In genomic region chrIII:4562070-4562788, ce11 we compare ENCODE assay signal across 8 worm cellular contexts.
TF ChIP-seq lines count a peak whose summit lies in the region.

TSS of gene pan-1 (plus strand) at chrIII:4562738.

TF ChIP-seq in whole organism, L1 larva, 84 proteins besides CTCF, POLR2A, EP300 and RAD21 (continues in another document):
- TF ChIP-seq efl-1 (optimal IDR thresholded peaks at IDR 0.05; lab: Kevin White, UChicago) (peak; percentile 7 to 35), efl-1 (GFP tag; optimal IDR thresholded peaks at IDR 0.05 in 1 of 2; lab: Kevin White, UChicago) (no peak), snu-23 (GFP tag; optimal IDR thresholded peaks at IDR 0.05; lab: Kevin White, UChicago) (peak; percentile 42), hlh-17 (GFP tag; optimal IDR thresholded peaks at IDR 0.05; lab: Kevin White, UChicago; ENCODE audit: borderline replicate concordance) (no peak), ceh-90 (tag; optimal IDR thresholded peaks at IDR 0.05; lab: Kevin White, UChicago) (no peak), snpc-4 (tag; optimal IDR thresholded peaks at IDR 0.05; lab: Kevin White, UChicago) (peak; percentile 20), nhr-71 (tag; optimal IDR thresholded peaks at IDR 0.05; lab: Kevin White, UChicago) (peak; percentile 39), rnt-1 (tag; optimal IDR thresholded peaks at IDR 0.05; lab: Kevin White, UChicago) (peak; percentile 25), ceh-82 (tag; optimal IDR thresholded peaks at IDR 0.05; lab: Kevin White, UChicago) (peak in 1 of 3 experiments; percentile 0), dpl-1 (GFP tag; optimal IDR thresholded peaks at IDR 0.05; lab: Kevin White, UChicago) (peak in 1 of 3 experiments; percentile 18), lin-35 (GFP tag; optimal IDR thresholded peaks at IDR 0.05; lab: Kevin White, UChicago) (peak in 1 of 2 experiments; percentile 0)

TF ChIP-seq in whole organism, L2 larva, 48 proteins besides CTCF, POLR2A, EP300 and RAD21 (continues in another document):
- TF ChIP-seq egl-27 (tag; optimal IDR thresholded peaks at IDR 0.05; lab: Kevin White, UChicago) (peak; percentile 47), zag-1 (tag; optimal IDR thresholded peaks at IDR 0.05; lab: Kevin White, UChicago) (no peak), crh-2 (tag; optimal IDR thresholded peaks at IDR 0.05; lab: Kevin White, UChicago) (peak; percentile 20), ama-1 (optimal IDR thresholded peaks at IDR 0.05; lab: Kevin White, UChicago) (no peak), elt-3 (tag; optimal IDR thresholded peaks at IDR 0.05; lab: Kevin White, UChicago) (no peak), sem-4 (tag; optimal IDR thresholded peaks at IDR 0.05; lab: Kevin White, UChicago) (peak; percentile 7), sma-9 (GFP tag; optimal IDR thresholded peaks at IDR 0.05; lab: Kevin White, UChicago) (peak; percentile 59), sma-9 (tag; optimal IDR thresholded peaks at IDR 0.05; lab: Kevin White, UChicago) (no peak), elt-1 (tag; optimal IDR thresholded peaks at IDR 0.05; lab: Kevin White, UChicago) (no peak), mdl-1 (tag; optimal IDR thresholded peaks at IDR 0.05; lab: Kevin White, UChicago) (no peak), lin-13 (GFP tag; optimal IDR thresholded peaks at IDR 0.05; lab: Kevin White, UChicago) (peak; percentile 34), nhr-77 (tag; optimal IDR thresholded peaks at IDR 0.05; lab: Kevin White, UChicago) (no peak)

TF ChIP-seq in whole organism, L3 larva, 47 proteins besides CTCF, POLR2A, EP300 and RAD21 (continues in another document):
- TF ChIP-seq aly-2 (tag; optimal IDR thresholded peaks at IDR 0.05; lab: Kevin White, UChicago) (no peak), nhr-237 (tag; optimal IDR thresholded peaks at IDR 0.05; lab: Kevin White, UChicago) (no peak), jun-1 (tag; optimal IDR thresholded peaks at IDR 0.05; lab: Kevin White, UChicago) (no peak), nhr-77 (tag; optimal IDR thresholded peaks at IDR 0.05; lab: Kevin White, UChicago) (no peak), hmg-11 (tag; optimal IDR thresholded peaks at IDR 0.05; lab: Kevin White, UChicago) (peak; percentile 89), daf-12 (tag; optimal IDR thresholded peaks at IDR 0.05; lab: Kevin White, UChicago) (no peak), ztf-11 (tag; optimal IDR thresholded peaks at IDR 0.05; lab: Kevin White, UChicago) (no peak), snpc-4 (tag; optimal IDR thresholded peaks at IDR 0.05; lab: Kevin White, UChicago) (peak; percentile 53), lin-15B (tag; optimal IDR thresholded peaks at IDR 0.05; lab: Kevin White, UChicago) (no peak), R02D3.7 (tag; optimal IDR thresholded peaks at IDR 0.05; lab: Kevin White, UChicago) (no peak), elt-3 (tag; optimal IDR thresholded peaks at IDR 0.05; lab: Kevin White, UChicago) (no peak), elt-1 (tag; optimal IDR thresholded peaks at IDR 0.05; lab: Kevin White, UChicago) (no peak), nhr-67 (tag; optimal IDR thresholded peaks at IDR 0.05; lab: Kevin White, UChicago) (no peak)

TF ChIP-seq in whole organism, L4 larva, 104 proteins besides CTCF, POLR2A, EP300 and RAD21 (continues in another document):
- TF ChIP-seq zfp-2 (tag; optimal IDR thresholded peaks at IDR 0.05; lab: Kevin White, UChicago) (no peak), daf-8 (GFP tag; IDR thresholded peaks at IDR 0.05; lab: Robert Waterston, UW) (no peak), mep-1 (tag; optimal IDR thresholded peaks at IDR 0.05; lab: Kevin White, UChicago) (peak; percentile 54), fkh-10 (GFP tag; optimal IDR thresholded peaks at IDR 0.05; lab: Kevin White, UChicago) (no peak), lsy-2 (tag; optimal IDR thresholded peaks at IDR 0.05; lab: Kevin White, UChicago) (peak; percentile 20 to 52), aly-2 (tag; optimal IDR thresholded peaks at IDR 0.05; lab: Kevin White, UChicago) (no peak), arid-1 (GFP tag; conservative IDR thresholded peaks at IDR 0.05; lab: Robert Waterston, UW) (peak; percentile 46; the same call in 1 of the 2 replicates), nhr-76 (tag; optimal IDR thresholded peaks at IDR 0.05; lab: Kevin White, UChicago) (no peak), ZK337.2 (GFP tag; IDR thresholded peaks at IDR 0.05; lab: Robert Waterston, UW) (no peak), mdt-29 (GFP tag; IDR thresholded peaks at IDR 0.05; lab: Robert Waterston, UW) (no peak), hif-1 (tag; optimal IDR thresholded peaks at IDR 0.05; lab: Kevin White, UChicago) (peak in 1 of 2 experiments; percentile 14), D1046.2 (GFP tag; IDR thresholded peaks at IDR 0.05; lab: Robert Waterston, UW) (no peak)

TF ChIP-seq in whole organism, early embryonic, 17 proteins besides CTCF, POLR2A, EP300 and RAD21:
- no peak for TF ChIP-seq ama-1 (optimal IDR thresholded peaks at IDR 0.05; lab: Kevin White, UChicago)
- TF ChIP-seq F13C5.2 (tag; optimal IDR thresholded peaks at IDR 0.05; lab: Kevin White, UChicago), result peak; percentile 32

TF ChIP-seq in whole organism, late embryonic, 69 proteins besides CTCF, POLR2A, EP300 and RAD21:
- TF ChIP-seq ceh-31 (tag; optimal IDR thresholded peaks at IDR 0.05; lab: Kevin White, UChicago), result peak; percentile 8
- TF ChIP-seq ttx-3 (tag; optimal IDR thresholded peaks at IDR 0.05; lab: Kevin White, UChicago), result no peak
- TF ChIP-seq eyg-1 (tag; optimal IDR thresholded peaks at IDR 0.05; lab: Kevin White, UChicago), result no peak
- peak; percentile 8 for TF ChIP-seq ceh-34 (tag; optimal IDR thresholded peaks at IDR 0.05; lab: Kevin White, UChicago)
- TF ChIP-seq tbx-2 (tag; optimal IDR thresholded peaks at IDR 0.05; lab: Kevin White, UChicago), result peak; percentile 11
- no peak for TF ChIP-seq elt-2 (tag; optimal IDR thresholded peaks at IDR 0.05; lab: Kevin White, UChicago)
- TF ChIP-seq nfya-1 (tag; optimal IDR thresholded peaks at IDR 0.05; lab: Kevin White, UChicago), result peak; percentile 42
- no peak for TF ChIP-seq fkh-6 (tag; optimal IDR thresholded peaks at IDR 0.05; lab: Kevin White, UChicago)
- no peak for TF ChIP-seq ceh-24 (tag; optimal IDR thresholded peaks at IDR 0.05; lab: Kevin White, UChicago)

TF ChIP-seq in whole organism, mixed stage, embryonic, 35 proteins besides CTCF, POLR2A, EP300 and RAD21:
- TF ChIP-seq unc-120 (tag; optimal IDR thresholded peaks at IDR 0.05; lab: Kevin White, UChicago; ENCODE audit: poor library complexity, severe bottlenecking) (peak; percentile 89), ham-2 (GFP tag; optimal IDR thresholded peaks at IDR 0.05; lab: Kevin White, UChicago) (peak; percentile 76), blmp-1 (tag; optimal IDR thresholded peaks at IDR 0.05; lab: Kevin White, UChicago) (no peak)
TF ChIP-seq in whole organism, mixed stage, embryonic: peak in this region for 2.

TF ChIP-seq in whole organism, young adult, 124 proteins besides CTCF, POLR2A, EP300 and RAD21:
- TF ChIP-seq snpc-4 (GFP tag; optimal IDR thresholded peaks at IDR 0.05; lab: Kevin White, UChicago) (no peak), snpc-4 (tag; optimal IDR thresholded peaks at IDR 0.05; lab: Kevin White, UChicago) (no peak), tlf-1 (GFP tag; optimal IDR thresholded peaks at IDR 0.05; lab: Kevin White, UChicago) (no peak), lin-26 (GFP tag; IDR thresholded peaks at IDR 0.05; lab: Robert Waterston, UW) (no peak), egrh-3 (GFP tag; IDR thresholded peaks at IDR 0.05; lab: Robert Waterston, UW) (0 out of 2 replicates have a peak, but pooled peaks have one; percentile 11), mxl-1 (tag; optimal IDR thresholded peaks at IDR 0.05; lab: Kevin White, UChicago) (no peak), let-526 (GFP tag; IDR thresholded peaks at IDR 0.05; lab: Robert Waterston, UW) (no peak), F55B11.4 (tag; optimal IDR thresholded peaks at IDR 0.05; lab: Kevin White, UChicago; ENCODE audit: borderline replicate concordance, insufficient read depth) (no peak), D2030.7 (GFP tag; IDR thresholded peaks at IDR 0.05; lab: Robert Waterston, UW) (no peak), ceh-91 (GFP tag; IDR thresholded peaks at IDR 0.05; lab: Robert Waterston, UW) (no peak), ceh-27 (GFP tag; optimal IDR thresholded peaks at IDR 0.05; lab: Kevin White, UChicago) (no peak), F10E7.11 (tag; optimal IDR thresholded peaks at IDR 0.05; lab: Kevin White, UChicago) (no peak), ztf-26 (tag; optimal IDR thresholded peaks at IDR 0.05; lab: Kevin White, UChicago) (no peak), hmg-1.2 (GFP tag; IDR thresholded peaks at IDR 0.05; lab: Robert Waterston, UW) (peak; percentile 76; the same call in 1 of the 2 replicates), lsl-1 (GFP tag; optimal IDR thresholded peaks at IDR 0.05; lab: Kevin White, UChicago) (no peak), hlh-26 (GFP tag; conservative IDR thresholded peaks at IDR 0.05; lab: Robert Waterston, UW) (no peak), ztf-28 (GFP tag; IDR thresholded peaks at IDR 0.05; lab: Robert Waterston, UW) (no peak), nhr-80 (tag; optimal IDR thresholded peaks at IDR 0.05; lab: Kevin White, UChicago) (peak; percentile 48), lin-40 (tag; optimal IDR thresholded peaks at IDR 0.05; lab: Kevin White, UChicago) (no peak), ceh-79 (tag; optimal IDR thresholded peaks at IDR 0.05; lab: Kevin White, UChicago) (no peak), nhr-27 (tag; optimal IDR thresholded peaks at IDR 0.05; lab: Kevin White, UChicago) (no peak), cebp-1 (GFP tag; IDR thresholded peaks at IDR 0.05; lab: Robert Waterston, UW) (no peak), cebp-1 (tag; optimal IDR thresholded peaks at IDR 0.05; lab: Kevin White, UChicago) (peak; percentile 34), nhr-90 (tag; optimal IDR thresholded peaks at IDR 0.05; lab: Kevin White, UChicago) (no peak), ceh-40 (GFP tag; IDR thresholded peaks at IDR 0.05; lab: Robert Waterston, UW) (no peak), somi-1 (GFP tag; optimal IDR thresholded peaks at IDR 0.05; lab: Kevin White, UChicago) (no peak), zfh-2 (GFP tag; conservative IDR thresholded peaks at IDR 0.05; lab: Robert Waterston, UW) (peak; percentile 62)
